Fruit fly (Drosophila melanogaster): Measurements from ENCODE around the gene robo2.

The robo2 gene

dm6 chr2L:1361771-1362632 lies 58.3 kb downstream of the robo2 start, which contains the start of gene NLaz (continued):
- TF ChIP-seq Myb (GFP tag; optimal IDR thresholded peaks at IDR 0.05), result no peak
- 0 out of 3 replicates have a peak, but pooled peaks have one; percentile 11 for TF ChIP-seq gce (GFP tag; IDR thresholded peaks at IDR 0.05)
- TF ChIP-seq CG12659 (GFP tag; optimal IDR thresholded peaks at IDR 0.05), result peak; percentile 27
- TF ChIP-seq CG31388 (GFP tag; optimal IDR thresholded peaks at IDR 0.05), result no peak
- TF ChIP-seq CG6683 (GFP tag; optimal IDR thresholded peaks at IDR 0.05), result no peak
- no peak for TF ChIP-seq CG7372 (GFP tag; IDR thresholded peaks at IDR 0.05)
- TF ChIP-seq ro (GFP tag; IDR thresholded peaks at IDR 0.05), result peak; percentile 49; the same call in 1 of the 2 replicates
- no peak for TF ChIP-seq Rx (GFP tag; IDR thresholded peaks at IDR 0.05)
- no peak for TF ChIP-seq CG3407 (GFP tag; optimal IDR thresholded peaks at IDR 0.05)
- no peak for TF ChIP-seq tap (tag; optimal IDR thresholded peaks at IDR 0.05)
- peak; percentile 82 for TF ChIP-seq NfI (GFP tag; optimal IDR thresholded peaks at IDR 0.05)
- TF ChIP-seq schlank (tag; optimal IDR thresholded peaks at IDR 0.05), result no peak
- no peak for TF ChIP-seq CG4328 (GFP tag; optimal IDR thresholded peaks at IDR 0.05)
- no peak for TF ChIP-seq pan (optimal IDR thresholded peaks at IDR 0.05)
- TF ChIP-seq pan (GFP tag; optimal IDR thresholded peaks at IDR 0.05 in 1 of 2, IDR thresholded peaks at IDR 0.05 in 1 of 2), result peak in 1 of 2 experiments; percentile 43
- TF ChIP-seq CG3838 (GFP tag; optimal IDR thresholded peaks at IDR 0.05), result no peak
- no peak for TF ChIP-seq CG34224 (GFP tag; IDR thresholded peaks at IDR 0.05; ENCODE audit: partially characterized antibody)
- no peak for TF ChIP-seq Dip3 (GFP tag; optimal IDR thresholded peaks at IDR 0.05)
- TF ChIP-seq Max (GFP tag; optimal IDR thresholded peaks at IDR 0.05), result no peak
- TF ChIP-seq CG7357 (GFP tag; IDR thresholded peaks at IDR 0.05), result no peak
- TF ChIP-seq Antp (GFP tag; optimal IDR thresholded peaks at IDR 0.05), result peak; percentile 25
- TF ChIP-seq kah (GFP tag; optimal IDR thresholded peaks at IDR 0.05), result no peak
- TF ChIP-seq CG12236 (GFP tag; optimal IDR thresholded peaks at IDR 0.05), result no peak
- peak; percentile 55 for TF ChIP-seq slbo (GFP tag; IDR thresholded peaks at IDR 0.05)
- TF ChIP-seq CG12155 (GFP tag; optimal IDR thresholded peaks at IDR 0.05), result peak; percentile 4
- peak; percentile 65 for TF ChIP-seq bab2 (GFP tag; optimal IDR thresholded peaks at IDR 0.05)
- TF ChIP-seq CG1024 (GFP tag; IDR thresholded peaks at IDR 0.05), result no peak
- no peak for TF ChIP-seq E2f2 (GFP tag; IDR thresholded peaks at IDR 0.05)
- TF ChIP-seq caup (GFP tag; optimal IDR thresholded peaks at IDR 0.05; ENCODE audit: severe bottlenecking), result peak; percentile 29
- TF ChIP-seq CG17359 (tag; optimal IDR thresholded peaks at IDR 0.05), result peak; percentile 1
- TF ChIP-seq MBD-R2 (GFP tag; IDR thresholded peaks at IDR 0.05), result no peak
- TF ChIP-seq Xbp1 (GFP tag; optimal IDR thresholded peaks at IDR 0.05), result peak; percentile 53
- TF ChIP-seq CG4617 (GFP tag; optimal IDR thresholded peaks at IDR 0.05; ENCODE audit: borderline replicate concordance), result peak; percentile 17
- no peak for TF ChIP-seq kay (GFP tag; optimal IDR thresholded peaks at IDR 0.05)
- peak; percentile 19 for TF ChIP-seq CoRest (tag; optimal IDR thresholded peaks at IDR 0.05)
- no peak for TF ChIP-seq gcm2 (GFP tag; optimal IDR thresholded peaks at IDR 0.05)
- peak; percentile 50 for TF ChIP-seq CG4820 (GFP tag; optimal IDR thresholded peaks at IDR 0.05)
- no peak for TF ChIP-seq CG15479 (GFP tag; optimal IDR thresholded peaks at IDR 0.05)
- TF ChIP-seq Bgb (GFP tag; IDR thresholded peaks at IDR 0.05; ENCODE audit: partially characterized antibody), result peak; percentile 58; the same call in 1 of the 2 replicates
- no peak for TF ChIP-seq CG10321 (GFP tag; IDR thresholded peaks at IDR 0.05)
- peak; percentile 52; the same call in 1 of the 3 replicates for TF ChIP-seq Aef1 (GFP tag; IDR thresholded peaks at IDR 0.05)
- no peak for TF ChIP-seq PHDP (tag; optimal IDR thresholded peaks at IDR 0.05)
- no peak for TF ChIP-seq CG2116 (GFP tag; optimal IDR thresholded peaks at IDR 0.05)
- peak; percentile 38 for TF ChIP-seq btn (GFP tag; optimal IDR thresholded peaks at IDR 0.05)
- peak; percentile 35; the same call in 1 of the 2 replicates for TF ChIP-seq sisA (GFP tag; IDR thresholded peaks at IDR 0.05)
- TF ChIP-seq disco-r (GFP tag; optimal IDR thresholded peaks at IDR 0.05), result no peak
- TF ChIP-seq Usf (GFP tag; optimal IDR thresholded peaks at IDR 0.05), result no peak
- 0 out of 2 replicates have a peak, but pooled peaks have one; percentile 7 for TF ChIP-seq CG14014 (GFP tag; IDR thresholded peaks at IDR 0.05)
- no peak for TF ChIP-seq cwo (GFP tag; optimal IDR thresholded peaks at IDR 0.05)
